Worm (Caenorhabditis elegans): ENCODE results near the gene srbc-9.

DNA sequence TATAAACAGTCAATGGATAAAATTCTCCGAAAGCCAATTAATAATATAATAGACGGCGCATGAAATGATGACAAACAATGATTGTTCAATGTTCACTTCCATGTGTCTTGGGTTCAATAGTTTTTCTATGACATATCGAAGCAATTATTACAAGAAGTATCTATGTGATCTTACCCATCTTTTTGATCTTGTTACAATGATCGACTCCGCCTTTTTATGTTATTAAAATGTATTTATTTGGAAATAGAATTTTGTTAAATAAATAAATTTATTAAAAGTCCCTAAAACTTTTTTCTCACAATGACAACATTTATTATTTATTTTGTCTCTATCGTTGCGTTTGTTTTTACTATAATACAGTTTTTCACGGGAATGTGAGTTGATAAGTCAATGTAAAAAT is 39.6 kb upstream of the srbc-9 start, which contains the start of gene swt-2:
- TF ChIP-seq ama-1 (optimal IDR thresholded peaks at IDR 0.05) (no peak), tbx-37 (GFP tag; conservative IDR thresholded peaks at IDR 0.05) (no peak), sea-1 (GFP tag; conservative IDR thresholded peaks at IDR 0.05) (no peak), pes-1 (GFP tag; IDR thresholded peaks at IDR 0.05) (no peak), flt-1 (GFP tag; IDR thresholded peaks at IDR 0.05) (no peak), ceh-13 (GFP tag; optimal IDR thresholded peaks at IDR 0.05) (no peak)
